Worm (Caenorhabditis elegans) whole organism, L4 larva: ENCODE measurements around the gene ocr-2.
A peak's percentile ranks its signal among the peaks of the same experiment; 100 is the strongest.

Source experiments
- D1046.2 ChIP-seq: fragments of 200-800 bp; sonication (Bioruptor generic); IDR thresholded peaks from 2 replicates; pipeline ENCODE4 v1.3.6; 2022; ENCODE audit warnings: missing genetic modification characterization, missing compliant biosample characterization
- F10B5.3 ChIP-seq: sonication (generic microtip); optimal IDR thresholded peaks from 2 replicates; lab custom pipeline; 2016; ENCODE audit warnings: mild to moderate bottlenecking, missing genetic modification characterization, missing compliant biosample characterization
- R02D3.7 ChIP-seq: fragments of 150-350 bp; sonication (generic microtip); optimal IDR thresholded peaks from 3 replicates; lab custom pipeline; 2014; ENCODE audit warnings: missing biosample characterization, missing genetic modification characterization
- T20F7.1 ChIP-seq: fragments of 200-800 bp; sonication (Bioruptor generic); optimal IDR thresholded peaks from 2 replicates; lab custom pipeline; 2018; ENCODE audit warnings: mild to moderate bottlenecking, missing genetic modification characterization, missing compliant biosample characterization
- Y105C5A.15 ChIP-seq: fragments of 200-800 bp; sonication (Bioruptor generic); IDR thresholded peaks from 2 replicates; pipeline ENCODE4 v1.3.6; 2022; ENCODE audit warnings: missing genetic modification characterization, missing compliant biosample characterization
- Y5F2A.4 ChIP-seq: fragments of 200-800 bp; sonication (Bioruptor generic); optimal IDR thresholded peaks from 2 replicates; lab custom pipeline; 2018; ENCODE audit warnings: mild to moderate bottlenecking, missing genetic modification characterization, missing compliant biosample characterization
- Y75B8A.6 ChIP-seq: fragments of 200-800 bp; sonication (Bioruptor generic); IDR thresholded peaks from 2 replicates; pipeline ENCODE4 v1.3.6; 2022; ENCODE audit warnings: missing genetic modification reagents, missing genetic modification characterization, missing compliant biosample characterization
- ZK337.2 ChIP-seq: fragments of 200-800 bp; sonication (Bioruptor generic); IDR thresholded peaks from 2 replicates; pipeline ENCODE4 v1.3.6; 2022; ENCODE audit warnings: missing genetic modification reagents, missing genetic modification characterization, missing compliant biosample characterization
- ZK546.5 ChIP-seq, 2 experiments: sonication (generic microtip); optimal IDR thresholded peaks; 2 replicates each; lab custom pipeline; 2017; ENCODE audit warnings: missing biosample characterization in 2 of 2, missing genetic modification characterization in 2 of 2
- ceh-28 ChIP-seq: fragments of 150-350 bp; optimal IDR thresholded peaks from 2 replicates; lab custom pipeline; 2014; ENCODE audit warnings: missing biosample characterization, missing genetic modification reagents, missing genetic modification characterization
- ces-1 ChIP-seq: fragments of 150-350 bp; sonication (generic microtip); optimal IDR thresholded peaks from 4 replicates; lab custom pipeline; 2014; ENCODE audit warnings: missing biosample characterization, missing genetic modification reagents, missing genetic modification characterization
- ctbp-1 ChIP-seq: fragments of 200-800 bp; sonication (Bioruptor generic); IDR thresholded peaks from 2 replicates; pipeline ENCODE4 v1.3.6; 2022; ENCODE audit warnings: missing genetic modification reagents, missing genetic modification characterization, missing compliant biosample characterization
- daf-12 ChIP-seq: fragments of 150-350 bp; optimal IDR thresholded peaks from 2 replicates; lab custom pipeline; 2014; ENCODE audit warnings: missing biosample characterization, missing genetic modification reagents, missing genetic modification characterization
- daf-8 ChIP-seq: fragments of 200-800 bp; sonication (Bioruptor generic); IDR thresholded peaks from 2 replicates; pipeline ENCODE4 v1.3.6; 2022; ENCODE audit warnings: missing genetic modification characterization, missing compliant biosample characterization
- dmd-8 ChIP-seq: fragments of 200-800 bp; sonication (Bioruptor generic); IDR thresholded peaks from 2 replicates; pipeline ENCODE4 v1.3.6; 2022; ENCODE audit warnings: missing genetic modification characterization, missing compliant biosample characterization
- dpl-1 ChIP-seq: fragments of 150-350 bp; optimal IDR thresholded peaks from 2 replicates; lab custom pipeline; 2014; ENCODE audit warnings: missing biosample characterization, missing genetic modification reagents, missing genetic modification characterization
- fos-1 ChIP-seq: fragments of 150-350 bp; optimal IDR thresholded peaks from 2 replicates; lab custom pipeline; 2014; ENCODE audit warnings: missing biosample characterization, missing genetic modification characterization
- hif-1 ChIP-seq, 2 experiments: sonication (generic microtip); optimal IDR thresholded peaks; 2 replicates each; lab custom pipeline; 2016 to 2017; ENCODE audit warnings: missing compliant biosample characterization in 2 of 2, missing genetic modification characterization in 2 of 2, missing genetic modification reagents in 2 of 2, missing genotype in 2 of 2, mild to moderate bottlenecking in 1 of 2
- hlh-11 ChIP-seq: fragments of 200-800 bp; sonication (Bioruptor generic); optimal IDR thresholded peaks from 2 replicates; lab custom pipeline; 2018; ENCODE audit warnings: mild to moderate bottlenecking, missing genetic modification characterization, missing compliant biosample characterization
- hlh-30 ChIP-seq: sonication (generic microtip); optimal IDR thresholded peaks from 2 replicates; lab custom pipeline; 2017; ENCODE audit warnings: antibody characterized with exemption, mild to moderate bottlenecking, missing genetic modification characterization, missing compliant biosample characterization; ENCODE audit not compliant: insufficient read depth
- jun-1 ChIP-seq: fragments of 150-350 bp; optimal IDR thresholded peaks from 2 replicates; lab custom pipeline; 2014; ENCODE audit warnings: missing biosample characterization, missing genetic modification reagents, missing genetic modification characterization
- lin-1 ChIP-seq: fragments of 200-800 bp; sonication (Bioruptor generic); IDR thresholded peaks from 2 replicates; pipeline ENCODE4 v1.3.6; 2022; ENCODE audit warnings: missing genetic modification reagents, missing genetic modification characterization, missing compliant biosample characterization
- lin-13 ChIP-seq: fragments of 150-350 bp; optimal IDR thresholded peaks from 2 replicates; lab custom pipeline; 2014; ENCODE audit warnings: missing biosample characterization, missing genetic modification reagents, missing genetic modification characterization
- lin-39 ChIP-seq: fragments of 150-350 bp; optimal IDR thresholded peaks from 2 replicates; lab custom pipeline; 2014; ENCODE audit warnings: missing biosample characterization, missing genetic modification reagents, missing genetic modification characterization
- lsy-2 ChIP-seq, 2 experiments: fragments of 150-350 bp in 1 of 2; sonication (generic microtip) in 1 of 2; optimal IDR thresholded peaks; 2 replicates each; lab custom pipeline; 2014 to 2017; ENCODE audit warnings: missing biosample characterization in 2 of 2, missing genetic modification characterization in 2 of 2
- madf-5 ChIP-seq, 2 experiments: fragments of 200-800 bp; sonication (Bioruptor generic); IDR thresholded peaks; 2 replicates each; pipeline ENCODE4 v1.3.6; 2022; ENCODE audit warnings: missing compliant biosample characterization in 2 of 2, missing genetic modification characterization in 2 of 2
- mdl-1 ChIP-seq, 2 experiments: fragments of 150-350 bp in 1 of 2; sonication (generic microtip) in 1 of 2; optimal IDR thresholded peaks; 2 replicates each; lab custom pipeline; 2014 to 2017; ENCODE audit warnings: missing biosample characterization in 2 of 2, missing genetic modification characterization in 2 of 2
- mep-1 ChIP-seq: fragments of 150-350 bp; sonication (generic microtip); optimal IDR thresholded peaks from 3 replicates; lab custom pipeline; 2014; ENCODE audit warnings: missing biosample characterization, missing genetic modification characterization
- mxl-3 ChIP-seq: fragments of 200-800 bp; sonication (Bioruptor generic); optimal IDR thresholded peaks from 2 replicates; lab custom pipeline; 2018; ENCODE audit warnings: mild to moderate bottlenecking, missing genetic modification characterization, missing compliant biosample characterization
- nhr-10 ChIP-seq: fragments of 150-350 bp; optimal IDR thresholded peaks from 2 replicates; lab custom pipeline; 2014; ENCODE audit warnings: missing biosample characterization, missing genetic modification characterization
- nhr-102 ChIP-seq: sonication (generic microtip); optimal IDR thresholded peaks from 2 replicates; lab custom pipeline; 2016; ENCODE audit warnings: mild to moderate bottlenecking, missing genetic modification characterization, moderate library complexity, missing compliant biosample characterization
- nhr-237 ChIP-seq: sonication (generic microtip); optimal IDR thresholded peaks from 2 replicates; lab custom pipeline; 2017; ENCODE audit warnings: missing biosample characterization, missing genetic modification characterization
- nhr-25 ChIP-seq: sonication (generic microtip); optimal IDR thresholded peaks from 2 replicates; lab custom pipeline; 2017; ENCODE audit warnings: missing genetic modification characterization, mild to moderate bottlenecking, missing compliant biosample characterization, antibody characterized with exemption, moderate library complexity, borderline replicate concordance; ENCODE audit not compliant: insufficient read depth
- nhr-28 ChIP-seq: fragments of 150-350 bp; optimal IDR thresholded peaks from 2 replicates; lab custom pipeline; 2014; ENCODE audit warnings: missing biosample characterization, missing genetic modification characterization
- nhr-6 ChIP-seq: fragments of 150-350 bp; optimal IDR thresholded peaks from 2 replicates; lab custom pipeline; 2014; ENCODE audit warnings: missing biosample characterization, missing genetic modification characterization
- nhr-76 ChIP-seq: fragments of 150-350 bp; optimal IDR thresholded peaks from 2 replicates; lab custom pipeline; 2014; ENCODE audit warnings: missing biosample characterization, missing genetic modification characterization
- nhr-77 ChIP-seq: fragments of 150-350 bp; optimal IDR thresholded peaks from 2 replicates; lab custom pipeline; 2014; ENCODE audit warnings: missing biosample characterization, missing genetic modification characterization
- pha-4 ChIP-seq, 2 experiments: fragments of 150-350 bp in 1 of 2; fragments of 200-800 bp in 1 of 2; sonication (Bioruptor generic) in 1 of 2; IDR thresholded peaks in 1 of 2; optimal IDR thresholded peaks in 1 of 2; 2 replicates each; pipeline versions ENCODE4 v1.3.6 to Lab custom; 2014 to 2022; ENCODE audit warnings: missing genetic modification characterization in 2 of 2, missing genetic modification reagents in 2 of 2, missing biosample characterization in 1 of 2, missing compliant biosample characterization in 1 of 2
- php-3 ChIP-seq: fragments of 200-800 bp; sonication (Bioruptor generic); IDR thresholded peaks from 2 replicates; pipeline ENCODE4 v1.3.6; 2022; ENCODE audit warnings: missing genetic modification reagents, missing genetic modification characterization, missing compliant biosample characterization
- rbr-2 ChIP-seq: sonication (generic microtip); optimal IDR thresholded peaks from 2 replicates; lab custom pipeline; 2016; ENCODE audit warnings: missing genotype, missing genetic modification characterization, missing compliant biosample characterization
- saeg-2 ChIP-seq: fragments of 200-800 bp; sonication (Bioruptor generic); IDR thresholded peaks from 2 replicates; pipeline ENCODE4 v1.3.6; 2022; ENCODE audit warnings: missing genetic modification reagents, missing genetic modification characterization, missing compliant biosample characterization
- sdz-12 ChIP-seq: fragments of 200-800 bp; sonication (Bioruptor generic); optimal IDR thresholded peaks from 2 replicates; lab custom pipeline; 2018; ENCODE audit warnings: mild to moderate bottlenecking, missing genetic modification characterization, missing compliant biosample characterization
- set-16 ChIP-seq: fragments of 200-800 bp; sonication (Bioruptor generic); IDR thresholded peaks from 2 replicates; pipeline ENCODE4 v1.3.6; 2022; ENCODE audit warnings: missing genetic modification reagents, missing genetic modification characterization, missing compliant biosample characterization
- tra-1 ChIP-seq: fragments of 200-800 bp; sonication (Bioruptor generic); IDR thresholded peaks from 2 replicates; pipeline ENCODE4 v1.3.6; 2022; ENCODE audit warnings: missing genetic modification reagents, missing genetic modification characterization, missing compliant biosample characterization
- unc-39 ChIP-seq: sonication (generic microtip); optimal IDR thresholded peaks from 2 replicates; lab custom pipeline; 2017; ENCODE audit warnings: missing biosample characterization, missing genetic modification characterization
- unc-62 ChIP-seq, 3 experiments: fragments of 150-350 bp in 1 of 3; sonication (generic microtip); optimal IDR thresholded peaks in 2 of 3; peaks in 1 of 3; 1 replicate in 1 of 3; 2 replicates in 2 of 3; lab custom pipeline; 2014 to 2017; ENCODE audit warnings: missing biosample characterization in 3 of 3, missing genetic modification characterization in 3 of 3, missing genetic modification reagents in 3 of 3, missing genotype in 1 of 3
- zag-1 ChIP-seq: fragments of 150-350 bp; optimal IDR thresholded peaks from 2 replicates; lab custom pipeline; 2014; ENCODE audit warnings: missing biosample characterization, missing genetic modification characterization
- zfp-3 ChIP-seq: fragments of 200-800 bp; sonication (Bioruptor generic); conservative IDR thresholded peaks from 2 replicates; pipeline ENCODE4 v1.3.6; 2022; ENCODE audit warnings: missing genetic modification reagents, missing genetic modification characterization, missing compliant biosample characterization
- zip-11 ChIP-seq: fragments of 200-800 bp; sonication (Bioruptor generic); IDR thresholded peaks from 2 replicates; pipeline ENCODE4 v1.3.6; 2022; ENCODE audit warnings: missing genetic modification characterization, missing compliant biosample characterization
- ztf-7 ChIP-seq: fragments of 150-350 bp; optimal IDR thresholded peaks from 2 replicates; lab custom pipeline; 2014; ENCODE audit warnings: missing biosample characterization, missing genetic modification characterization

The ocr-2 gene

ce11 chrIV:8229523-8229922 lies 9.6 kb upstream of the ocr-2 start (continued):
- TF ChIP-seq pha-4 (GFP tag; IDR thresholded peaks at IDR 0.05; lab: Robert Waterston, UW) (0 out of 2 replicates have a peak, but pooled peaks have one; percentile 13), pha-4 (tag; optimal IDR thresholded peaks at IDR 0.05; lab: Kevin White, UChicago) (no peak), Y75B8A.6 (GFP tag; lab: Robert Waterston, UW) (no peak), ztf-7 (tag; lab: Kevin White, UChicago) (no peak), ces-1 (GFP tag; lab: Kevin White, UChicago) (no peak), rbr-2 (tag; lab: Kevin White, UChicago) (peak; percentile 48), tra-1 (GFP tag; lab: Robert Waterston, UW) (peak; percentile 63; the same call in 1 of the 2 replicates), nhr-28 (tag; lab: Kevin White, UChicago) (peak; percentile 72), sdz-12 (GFP tag; lab: Kevin White, UChicago) (no peak), madf-5 (GFP tag; IDR thresholded peaks at IDR 0.05; lab: Robert Waterston, UW) (no peak), dmd-8 (GFP tag; lab: Robert Waterston, UW) (no peak), daf-12 (tag; lab: Kevin White, UChicago) (no peak), lin-13 (peak; percentile 10), Y105C5A.15 (GFP tag; lab: Robert Waterston, UW) (no peak), set-16 (GFP tag; lab: Robert Waterston, UW) (peak; percentile 55), mep-1 (tag; lab: Kevin White, UChicago) (peak; percentile 41), F10B5.3 (tag; lab: Kevin White, UChicago) (no peak), zip-11 (no peak), zag-1 (tag; lab: Kevin White, UChicago) (no peak), mxl-3 (GFP tag; lab: Kevin White, UChicago) (peak; percentile 80), Y5F2A.4 (GFP tag; lab: Kevin White, UChicago) (no peak), lsy-2 (tag; optimal IDR thresholded peaks at IDR 0.05; lab: Kevin White, UChicago) (peak in 1 of 2 experiments; percentile 34), hlh-11 (tag; lab: Kevin White, UChicago) (peak; percentile 96), ZK337.2 (GFP tag; lab: Robert Waterston, UW) (no peak), ZK546.5 (tag; optimal IDR thresholded peaks at IDR 0.05; lab: Kevin White, UChicago) (no peak), fos-1 (tag; lab: Kevin White, UChicago) (no peak), D1046.2 (GFP tag; lab: Robert Waterston, UW) (no peak), jun-1 (no peak), daf-8 (GFP tag; lab: Robert Waterston, UW) (no peak), nhr-76 (tag; lab: Kevin White, UChicago) (no peak), nhr-102 (tag; lab: Kevin White, UChicago) (peak; percentile 71), unc-62 (GFP tag; optimal IDR thresholded peaks at IDR 0.05 in 1 of 2; lab: Kevin White, UChicago) (peak in 1 of 2 experiments; percentile 99), unc-62 (tag; optimal IDR thresholded peaks at IDR 0.05; lab: Kevin White, UChicago) (no peak), zfp-3 (GFP tag; lab: Robert Waterston, UW) (no peak), lin-39 (no peak), R02D3.7 (tag; lab: Kevin White, UChicago) (no peak), ceh-28 (tag; lab: Kevin White, UChicago) (no peak), php-3 (GFP tag; lab: Robert Waterston, UW) (peak; percentile 64; the same call in 1 of the 2 replicates), ctbp-1 (GFP tag; lab: Robert Waterston, UW) (no peak), nhr-237 (tag; lab: Kevin White, UChicago) (no peak), nhr-10 (tag; lab: Kevin White, UChicago) (no peak), nhr-25 (tag; lab: Kevin White, UChicago) (no peak), hlh-30 (tag; lab: Kevin White, UChicago) (peak; percentile 71), saeg-2 (GFP tag; lab: Robert Waterston, UW) (no peak), lin-1 (peak; percentile 31; the same call in 1 of the 2 replicates), T20F7.1 (GFP tag; lab: Kevin White, UChicago) (peak; percentile 43), unc-39 (tag; lab: Kevin White, UChicago) (no peak), hif-1 (tag; optimal IDR thresholded peaks at IDR 0.05; lab: Kevin White, UChicago) (peak in 1 of 2 experiments; percentile 61), mdl-1 (tag; optimal IDR thresholded peaks at IDR 0.05; lab: Kevin White, UChicago) (peak in 1 of 2 experiments; percentile 35), nhr-6 (tag; lab: Kevin White, UChicago) (peak; percentile 30), nhr-77 (tag; lab: Kevin White, UChicago) (peak; percentile 33), dpl-1 (GFP tag; lab: Kevin White, UChicago) (no peak)
